Worm (Caenorhabditis elegans) whole organism, L1 larva: ENCODE measurements around the gene C18D11.1.
"Not testable (repeated sequence)": the region's sequence is repeated elsewhere in the genome, so short reads cannot be mapped to it uniquely, and the experiment has no call there.

Source experiments
- F16B12.6 ChIP-seq: fragments of 150-350 bp; optimal IDR thresholded peaks from 2 replicates; lab custom pipeline; 2014; ENCODE audit warnings: missing biosample characterization, missing genetic modification characterization
- alr-1 ChIP-seq: fragments of 200-800 bp; sonication (Bioruptor generic); optimal IDR thresholded peaks from 2 replicates; lab custom pipeline; 2018; ENCODE audit warnings: borderline replicate concordance, mild to moderate bottlenecking, missing genetic modification characterization, missing compliant biosample characterization
- blmp-1 ChIP-seq: fragments of 150-350 bp; optimal IDR thresholded peaks from 2 replicates; lab custom pipeline; 2014; ENCODE audit warnings: missing biosample characterization, missing genetic modification characterization
- ceh-82 ChIP-seq, 3 experiments: fragments of 150-350 bp in 1 of 3; sonication (generic microtip) in 2 of 3; optimal IDR thresholded peaks; 2 replicates each; lab custom pipeline; 2014 to 2017; ENCODE audit warnings: missing biosample characterization in 3 of 3, missing genetic modification characterization in 3 of 3
- ceh-88 ChIP-seq: fragments of 200-800 bp; sonication (Bioruptor generic); IDR thresholded peaks from 2 replicates; pipeline ENCODE4 v1.3.6; 2022; ENCODE audit warnings: missing genetic modification characterization, missing compliant biosample characterization
- ceh-90 ChIP-seq: sonication (generic microtip); optimal IDR thresholded peaks from 2 replicates; lab custom pipeline; 2016; ENCODE audit warnings: missing genetic modification characterization, missing compliant biosample characterization
- ces-1 ChIP-seq: fragments of 150-350 bp; optimal IDR thresholded peaks from 2 replicates; lab custom pipeline; 2014; ENCODE audit warnings: missing biosample characterization, missing genetic modification reagents, missing genetic modification characterization
- dpl-1 ChIP-seq, 3 experiments: fragments of 150-350 bp in 2 of 3; sonication (generic microtip) in 1 of 3; optimal IDR thresholded peaks; 2 replicates each; lab custom pipeline; 2014 to 2017; ENCODE audit warnings: missing biosample characterization in 3 of 3, missing genetic modification characterization in 3 of 3, missing genetic modification reagents in 3 of 3
- dsc-1 ChIP-seq: sonication (generic microtip); optimal IDR thresholded peaks from 2 replicates; lab custom pipeline; 2016; ENCODE audit warnings: mild to moderate bottlenecking, missing genetic modification characterization, missing compliant biosample characterization
- efl-1 ChIP-seq, 4 experiments: fragments of 150-350 bp; optimal IDR thresholded peaks in 3 of 4; peaks in 1 of 4; 1 replicate in 1 of 4; 2 replicates in 3 of 4; lab custom pipeline; 2014; ENCODE audit warnings: missing biosample characterization in 2 of 4, missing genetic modification characterization in 2 of 4, missing genetic modification reagents in 2 of 4
- efl-3 ChIP-seq: fragments of 200-800 bp; sonication (Bioruptor generic); optimal IDR thresholded peaks from 2 replicates; lab custom pipeline; 2018; ENCODE audit warnings: mild to moderate bottlenecking, missing genetic modification characterization, missing compliant biosample characterization
- ets-5 ChIP-seq: fragments of 200-800 bp; sonication (Bioruptor generic); IDR thresholded peaks from 2 replicates; pipeline ENCODE4 v1.3.6; 2022; ENCODE audit warnings: missing genetic modification characterization, missing compliant biosample characterization
- fkh-8 ChIP-seq: sonication (generic microtip); optimal IDR thresholded peaks from 2 replicates; lab custom pipeline; 2016; ENCODE audit warnings: mild to moderate bottlenecking, missing genetic modification characterization, missing compliant biosample characterization
- fos-1 ChIP-seq: fragments of 150-350 bp; optimal IDR thresholded peaks from 2 replicates; lab custom pipeline; 2014; ENCODE audit warnings: missing biosample characterization, missing genetic modification characterization
- hpl-2 ChIP-seq: fragments of 150-350 bp; optimal IDR thresholded peaks from 2 replicates; lab custom pipeline; 2014; ENCODE audit warnings: missing biosample characterization, missing genetic modification reagents, missing genetic modification characterization
- isw-1 ChIP-seq: fragments of 200-800 bp; sonication (Bioruptor generic); IDR thresholded peaks from 2 replicates; pipeline ENCODE4 v1.3.6; 2022; ENCODE audit warnings: missing genetic modification characterization, missing compliant biosample characterization
- jun-1 ChIP-seq: fragments of 150-350 bp; optimal IDR thresholded peaks from 2 replicates; lab custom pipeline; 2014; ENCODE audit warnings: missing biosample characterization, missing genetic modification reagents, missing genetic modification characterization
- lin-13 ChIP-seq: fragments of 150-350 bp; optimal IDR thresholded peaks from 2 replicates; lab custom pipeline; 2014; ENCODE audit warnings: missing biosample characterization, missing genetic modification reagents, missing genetic modification characterization
- lir-3 ChIP-seq: sonication (generic microtip); optimal IDR thresholded peaks from 2 replicates; lab custom pipeline; 2016; ENCODE audit warnings: mild to moderate bottlenecking, missing genetic modification characterization, moderate library complexity, missing compliant biosample characterization; ENCODE audit not compliant: poor library complexity
- lsy-2 ChIP-seq, 2 experiments: fragments of 150-350 bp; optimal IDR thresholded peaks; 2 replicates each; lab custom pipeline; 2014; ENCODE audit warnings: missing biosample characterization in 2 of 2, missing genetic modification characterization in 2 of 2
- mdl-1 ChIP-seq, 2 experiments: fragments of 150-350 bp; optimal IDR thresholded peaks; 2 replicates each; lab custom pipeline; 2014 to 2017; ENCODE audit warnings: missing biosample characterization in 2 of 2, missing genetic modification characterization in 2 of 2, inconsistent platforms in 1 of 2
- mef-2 ChIP-seq: fragments of 150-350 bp; optimal IDR thresholded peaks from 2 replicates; lab custom pipeline; 2014; ENCODE audit warnings: missing biosample characterization, missing genetic modification characterization
- mep-1 ChIP-seq: fragments of 150-350 bp; optimal IDR thresholded peaks from 2 replicates; lab custom pipeline; 2014; ENCODE audit warnings: missing biosample characterization, missing genetic modification characterization
- nhr-11 ChIP-seq: fragments of 150-350 bp; optimal IDR thresholded peaks from 2 replicates; lab custom pipeline; 2014; ENCODE audit warnings: missing biosample characterization, missing genetic modification characterization
- nhr-19 ChIP-seq: fragments of 200-800 bp; sonication (Bioruptor generic); conservative IDR thresholded peaks from 2 replicates; pipeline ENCODE4 v1.3.6; 2022; ENCODE audit warnings: missing genetic modification characterization, missing compliant biosample characterization
- nhr-237 ChIP-seq: fragments of 150-350 bp; optimal IDR thresholded peaks from 2 replicates; lab custom pipeline; 2014; ENCODE audit warnings: missing biosample characterization, missing genetic modification characterization
- nhr-47 ChIP-seq: sonication (generic microtip); optimal IDR thresholded peaks from 2 replicates; lab custom pipeline; 2016; ENCODE audit warnings: mild to moderate bottlenecking, missing genetic modification characterization, moderate library complexity, missing compliant biosample characterization
- nhr-71 ChIP-seq: sonication (generic microtip); optimal IDR thresholded peaks from 2 replicates; lab custom pipeline; 2016; ENCODE audit warnings: mild to moderate bottlenecking, missing genetic modification characterization, moderate library complexity, missing compliant biosample characterization
- nhr-84 ChIP-seq: sonication (generic microtip); optimal IDR thresholded peaks from 2 replicates; lab custom pipeline; 2017; ENCODE audit warnings: missing biosample characterization, missing genetic modification characterization
- pag-3 ChIP-seq: sonication (generic microtip); optimal IDR thresholded peaks from 2 replicates; lab custom pipeline; 2017; ENCODE audit warnings: missing genetic modification characterization, mild to moderate bottlenecking, missing compliant biosample characterization, antibody characterized with exemption, borderline replicate concordance; ENCODE audit not compliant: insufficient read depth
- pqm-1 ChIP-seq: sonication (generic microtip); optimal IDR thresholded peaks from 3 replicates; lab custom pipeline; 2017; ENCODE audit warnings: missing biosample characterization, missing genetic modification characterization
- snpc-4 ChIP-seq: fragments of 150-350 bp; optimal IDR thresholded peaks from 2 replicates; lab custom pipeline; 2014; ENCODE audit warnings: missing biosample characterization, missing genetic modification characterization
- snu-23 ChIP-seq: sonication (generic microtip); optimal IDR thresholded peaks from 2 replicates; lab custom pipeline; 2016; ENCODE audit warnings: missing genetic modification characterization, missing compliant biosample characterization
- sox-4 ChIP-seq: sonication (generic microtip); optimal IDR thresholded peaks from 2 replicates; lab custom pipeline; 2016; ENCODE audit warnings: missing genetic modification characterization, missing compliant biosample characterization
- tbx-2 ChIP-seq: sonication (generic microtip); optimal IDR thresholded peaks from 2 replicates; lab custom pipeline; 2016; ENCODE audit warnings: missing genetic modification characterization, missing compliant biosample characterization
- unc-130 ChIP-seq: fragments of 150-350 bp; optimal IDR thresholded peaks from 2 replicates; lab custom pipeline; 2017; ENCODE audit warnings: missing biosample characterization, missing genetic modification characterization, inconsistent platforms
- unc-86 ChIP-seq: sonication (generic microtip); optimal IDR thresholded peaks from 2 replicates; lab custom pipeline; 2016; ENCODE audit warnings: missing genetic modification characterization, missing compliant biosample characterization
- unc-98 ChIP-seq: fragments of 200-800 bp; sonication (Bioruptor generic); IDR thresholded peaks from 2 replicates; pipeline ENCODE4 v1.3.6; 2022; ENCODE audit warnings: missing genetic modification characterization, missing compliant biosample characterization
- xbp-1 ChIP-seq: sonication (generic microtip); optimal IDR thresholded peaks from 2 replicates; lab custom pipeline; 2016; ENCODE audit warnings: missing genetic modification characterization, missing compliant biosample characterization
- zip-4 ChIP-seq: fragments of 200-800 bp; sonication (Bioruptor generic); optimal IDR thresholded peaks from 2 replicates; lab custom pipeline; 2018; ENCODE audit warnings: mild to moderate bottlenecking, missing genetic modification characterization, moderate library complexity, missing compliant biosample characterization
- ztf-4 ChIP-seq: fragments of 150-350 bp; optimal IDR thresholded peaks from 2 replicates; lab custom pipeline; 2014; ENCODE audit warnings: missing biosample characterization, missing genetic modification characterization

C18D11.1 gene

DNA sequence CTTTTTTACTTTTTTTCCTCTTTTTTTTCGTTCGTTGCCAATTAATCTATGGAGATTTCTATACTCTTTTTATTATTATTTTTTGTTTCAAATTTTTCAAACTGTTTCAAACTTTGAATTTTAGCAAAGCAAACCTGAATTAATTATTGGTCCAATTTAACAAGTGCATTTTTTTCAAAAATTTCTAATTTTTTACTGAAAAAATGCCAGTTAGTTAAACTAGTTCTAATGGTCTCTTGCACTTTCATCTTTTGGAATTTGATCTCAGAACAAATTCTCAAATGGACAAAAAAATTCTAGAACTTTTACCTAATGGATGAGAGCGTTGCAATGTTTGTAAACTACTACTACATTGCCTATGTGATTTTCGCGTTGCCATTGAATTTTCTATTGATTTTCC is 34.6 kb upstream of the C18D11.1 start, which contains the start of gene srd-74 (continued):
- no peak for TF ChIP-seq nhr-47 (tag; lab: Kevin White, UChicago)
- TF ChIP-seq, all 84 proteins: peak for 0

ce11 chrIII:11785961-11786360 is 30.4 kb upstream of the C18D11.1 start, which contains the start of gene tbx-38:
Gene tbx-38 (minus strand): TSS chrIII:11786061.
- no peak for TF ChIP-seq ceh-90 (tag; lab: Kevin White, UChicago)
- TF ChIP-seq nhr-11 (tag; lab: Kevin White, UChicago): no peak
- no peak for TF ChIP-seq nhr-237 (tag; lab: Kevin White, UChicago)
- TF ChIP-seq unc-86: no peak
- no peak for TF ChIP-seq dpl-1 (GFP tag; optimal IDR thresholded peaks at IDR 0.05; lab: Kevin White, UChicago)
- no peak for TF ChIP-seq efl-3 (GFP tag; lab: Kevin White, UChicago)
- no peak for TF ChIP-seq dsc-1 (tag; lab: Kevin White, UChicago)
- TF ChIP-seq mep-1 (tag; lab: Kevin White, UChicago): no peak
- no peak for TF ChIP-seq ces-1 (GFP tag; lab: Kevin White, UChicago)
- TF ChIP-seq zip-4 (GFP tag; lab: Kevin White, UChicago): no peak
- TF ChIP-seq alr-1 (tag; lab: Kevin White, UChicago): no peak
- no peak for TF ChIP-seq ceh-82 (tag; optimal IDR thresholded peaks at IDR 0.05; lab: Kevin White, UChicago)
- TF ChIP-seq lin-13: no peak
- TF ChIP-seq unc-130 (tag; lab: Kevin White, UChicago): no peak
- no peak for TF ChIP-seq nhr-84 (tag; lab: Kevin White, UChicago)

DNA sequence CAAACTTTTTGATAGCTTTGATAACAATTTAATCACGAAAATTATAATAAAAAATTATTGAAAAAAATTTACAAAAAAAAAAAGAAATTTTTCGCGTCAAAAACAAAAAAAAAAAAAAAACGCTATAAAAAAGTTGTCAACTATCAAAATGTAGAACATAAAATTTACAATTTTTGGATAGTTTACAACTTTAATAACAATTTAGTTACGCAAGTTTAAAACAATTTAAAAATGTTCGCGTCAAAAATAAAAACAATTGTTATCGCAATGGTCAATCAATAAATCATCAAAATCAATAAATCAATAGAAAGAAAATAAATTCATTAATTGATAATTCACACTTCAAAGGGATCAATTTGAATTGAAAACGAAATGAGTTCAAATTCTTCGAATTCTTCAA is 29.0 kb upstream of the C18D11.1 start, which contains the start of gene C24H11.1:
C24H11.1 (plus strand) TSS at position 301 of the 400 bp plus-strand sequence.
- not testable (repeated sequence) for TF ChIP-seq sox-4 (tag; lab: Kevin White, UChicago); nhr-237 (tag; lab: Kevin White, UChicago); nhr-19 (GFP tag; lab: Robert Waterston, UW)

DNA sequence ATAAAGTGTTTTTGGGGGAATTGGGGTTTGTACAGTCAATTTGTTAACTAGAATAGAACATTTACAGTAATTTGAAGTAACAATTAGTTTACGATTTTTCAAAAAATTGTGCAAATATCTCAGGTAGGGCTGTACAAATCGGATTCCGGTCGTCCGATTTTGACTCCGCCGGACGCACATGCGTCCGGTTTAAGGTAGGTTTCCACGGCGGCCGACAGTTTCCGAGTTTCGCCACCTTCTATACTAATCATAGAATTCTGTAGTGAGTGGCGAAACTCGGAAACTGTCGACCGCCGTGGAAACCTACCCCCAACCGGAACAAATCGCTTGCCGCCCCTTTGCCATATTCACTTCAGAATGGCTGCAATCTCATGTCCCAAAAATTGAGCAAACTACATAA is 26.9 kb upstream of the C18D11.1 start:
- TF ChIP-seq pag-3 (tag; lab: Kevin White, UChicago): no peak
- no peak for TF ChIP-seq ztf-4 (tag; lab: Kevin White, UChicago)
- no peak for TF ChIP-seq ets-5 (GFP tag; lab: Robert Waterston, UW)
- no peak for TF ChIP-seq unc-98 (GFP tag; lab: Robert Waterston, UW)
- TF ChIP-seq hpl-2 (GFP tag; lab: Kevin White, UChicago): no peak
- no peak for TF ChIP-seq mdl-1 (tag; optimal IDR thresholded peaks at IDR 0.05; lab: Kevin White, UChicago)
- TF ChIP-seq mef-2 (tag; lab: Kevin White, UChicago): no peak
- TF ChIP-seq blmp-1: no peak
- no peak for TF ChIP-seq alr-1 (tag; lab: Kevin White, UChicago)
- TF ChIP-seq pqm-1: no peak
- no peak for TF ChIP-seq zip-4 (GFP tag; lab: Kevin White, UChicago)
- no peak for TF ChIP-seq sox-4 (tag; lab: Kevin White, UChicago)
- TF ChIP-seq jun-1 (tag; lab: Kevin White, UChicago): no peak

DNA sequence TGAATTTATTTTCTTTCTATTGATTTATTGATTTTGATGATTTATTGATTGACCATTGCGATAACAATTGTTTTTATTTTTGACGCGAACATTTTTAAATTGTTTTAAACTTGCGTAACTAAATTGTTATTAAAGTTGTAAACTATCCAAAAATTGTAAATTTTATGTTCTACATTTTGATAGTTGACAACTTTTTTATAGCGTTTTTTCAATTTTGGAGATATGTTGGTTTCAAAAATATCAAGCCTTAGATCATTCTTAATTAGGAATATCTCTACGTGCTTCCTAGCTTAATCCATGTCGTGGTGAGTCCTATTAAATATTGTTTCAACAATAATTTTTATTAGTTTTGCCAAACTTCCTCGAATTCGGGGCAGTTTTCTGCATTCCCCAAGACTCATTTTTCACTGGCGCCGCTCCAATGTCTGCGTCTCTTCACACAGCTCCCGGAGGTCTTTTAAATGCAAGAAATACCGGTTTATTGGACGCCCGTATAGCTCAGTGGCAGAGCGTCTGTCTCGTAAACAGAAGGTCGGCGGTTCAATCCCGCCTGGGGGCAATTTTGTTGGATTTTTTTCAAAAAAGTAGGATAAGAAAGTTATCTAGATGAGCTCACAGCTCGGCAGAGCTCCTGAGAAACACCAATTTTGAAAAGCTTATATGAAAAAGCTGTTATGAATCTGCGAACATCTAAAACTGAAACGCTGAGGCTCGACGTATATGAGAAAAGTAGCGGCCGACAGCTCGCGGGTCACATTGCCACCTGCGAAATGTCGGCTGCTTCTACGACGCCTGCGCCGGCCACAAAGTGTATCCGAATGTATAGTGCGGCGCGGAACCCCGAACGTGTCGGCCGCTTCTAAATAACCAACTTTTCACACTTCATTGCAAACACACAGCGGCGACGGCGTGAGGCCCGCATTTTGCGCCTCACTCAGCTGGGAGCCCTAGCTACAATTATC is 23.8 kb upstream of the C18D11.1 start, which contains the start of gene C24H11.2:
C24H11.2 (minus strand) TSS at position 51 of the 962 bp plus-strand sequence.
- peak; percentile 62 for TF ChIP-seq xbp-1 (tag; lab: Kevin White, UChicago)
- TF ChIP-seq snpc-4: peak; percentile 94
- TF ChIP-seq snu-23 (GFP tag; lab: Kevin White, UChicago): peak; percentile 73
- peak; percentile 72 for TF ChIP-seq nhr-71 (tag; lab: Kevin White, UChicago)
- TF ChIP-seq jun-1 (tag; lab: Kevin White, UChicago): peak; percentile 39
- peak; percentile 53 for TF ChIP-seq F16B12.6
- TF ChIP-seq tbx-2 (tag; lab: Kevin White, UChicago): peak; percentile 58
- peak; percentile 54 for TF ChIP-seq fkh-8 (tag; lab: Kevin White, UChicago)
- TF ChIP-seq lsy-2 (tag; optimal IDR thresholded peaks at IDR 0.05; lab: Kevin White, UChicago): peak; percentile 52 to 76
- TF ChIP-seq unc-98 (GFP tag; lab: Robert Waterston, UW): peak; percentile 57; the same call in 1 of the 2 replicates
- TF ChIP-seq lir-3 (tag; lab: Kevin White, UChicago): peak; percentile 39
- TF ChIP-seq efl-1 (optimal IDR thresholded peaks at IDR 0.05; lab: Kevin White, UChicago): peak; percentile 46 to 64
- TF ChIP-seq efl-1 (GFP tag; optimal IDR thresholded peaks at IDR 0.05 in 1 of 2; lab: Kevin White, UChicago): peak; percentile 55 to 96
- TF ChIP-seq fos-1: peak; percentile 62
- TF ChIP-seq isw-1 (GFP tag; lab: Robert Waterston, UW): 0 out of 2 replicates have a peak, but pooled peaks have one; percentile 4
- TF ChIP-seq ceh-88 (GFP tag; lab: Robert Waterston, UW): 0 out of 2 replicates have a peak, but pooled peaks have one; percentile 11
- TF ChIP-seq nhr-47 (tag; lab: Kevin White, UChicago): peak; percentile 70
